Worm (Caenorhabditis elegans) whole organism, midembryonic: ENCODE measurements around the gene F35H10.3.

Experiments
- cog-1 ChIP-seq: sonication (generic microtip); optimal IDR thresholded peaks from 2 replicates; lab custom pipeline; 2016; ENCODE audit warnings: missing genetic modification characterization, missing compliant biosample characterization
- tab-1 ChIP-seq: fragments of 200-800 bp; sonication (Bioruptor generic); IDR thresholded peaks from 2 replicates; pipeline ENCODE4 v1.3.6; 2022; ENCODE audit warnings: missing genetic modification characterization, missing compliant biosample characterization
- ztf-29 ChIP-seq: fragments of 200-800 bp; sonication (Bioruptor generic); IDR thresholded peaks from 2 replicates; pipeline ENCODE4 v1.3.6; 2022; ENCODE audit warnings: missing genetic modification reagents, missing genetic modification characterization, missing compliant biosample characterization

DNA sequence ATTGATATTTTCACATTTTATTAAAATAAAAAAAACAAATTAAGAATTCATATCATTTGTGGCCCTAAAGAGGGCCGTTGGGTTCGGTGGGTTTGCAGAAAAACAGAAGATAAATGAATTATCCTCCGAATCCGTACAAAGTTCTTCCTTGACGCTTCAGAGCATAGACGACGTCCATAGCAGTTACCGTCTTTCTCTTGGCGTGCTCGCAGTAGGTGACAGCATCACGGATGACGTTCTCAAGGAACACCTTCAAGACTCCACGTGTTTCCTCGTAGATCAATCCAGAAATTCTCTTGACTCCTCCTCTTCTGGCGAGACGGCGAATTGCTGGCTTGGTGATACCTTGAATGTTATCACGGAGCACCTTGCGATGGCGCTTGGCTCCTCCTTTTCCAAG is 7.8 kb downstream of the F35H10.3 start:
- TF ChIP-seq cog-1 (no peak), ztf-29 (no peak), tab-1 (GFP tag; lab: Robert Waterston, UW) (no peak)
